Worm (Caenorhabditis elegans) whole organism, L4/young adult: ENCODE data around the gene epg-6.

Experiments
- W03F9.2 ChIP-seq: fragments of 150-350 bp; optimal IDR thresholded peaks from 2 replicates; lab custom pipeline; 2014; ENCODE audit warnings: missing biosample characterization, missing genetic modification characterization
- dao-5 ChIP-seq: sonication (generic microtip); optimal IDR thresholded peaks from 2 replicates; lab custom pipeline; 2016; ENCODE audit warnings: missing genotype, missing genetic modification characterization, moderate library complexity, missing compliant biosample characterization
- him-1 ChIP-seq: sonication (generic microtip); optimal IDR thresholded peaks from 2 replicates; lab custom pipeline; 2016; ENCODE audit warnings: missing genotype, missing genetic modification reagents, missing genetic modification characterization, missing compliant biosample characterization

epg-6 gene

ce11 chrIII:10557910-10558309 lies 42.1 kb downstream of the epg-6 start, which contains the start of gene T21C12.4:
Gene T21C12.4 (minus strand): TSS chrIII:10558010.
- TF ChIP-seq dao-5 (tag; lab: Kevin White, UChicago) (no peak), W03F9.2 (tag; lab: Kevin White, UChicago) (no peak), him-1 (tag; lab: Kevin White, UChicago) (no peak)

- TF ChIP-seq him-1 (tag; lab: Kevin White, UChicago), result no peak
- TF ChIP-seq W03F9.2 (tag; lab: Kevin White, UChicago), result no peak
- no peak for TF ChIP-seq dao-5 (tag; lab: Kevin White, UChicago)
Observed at ce11 chrIII:10552929-10553328, 47.1 kb downstream of the epg-6 start, which contains the start of gene T21C12.8. Gene T21C12.8 (minus strand): TSS chrIII:10553029.
